Fruit fly (Drosophila melanogaster): ENCODE measurements around the gene Cox10.

Gene Cox10

dm6 chr2L:10381890-10382450 lies 50.7 kb downstream of the Cox10 start, which contains the start of gene CG5096 (continued):
- TF ChIP-seq dac (GFP tag; optimal IDR thresholded peaks at IDR 0.05) (no peak), CG8632 (GFP tag; optimal IDR thresholded peaks at IDR 0.05) (peak; percentile 69), CG15336 (GFP tag; IDR thresholded peaks at IDR 0.05) (peak; percentile 67), CG6854 (GFP tag; optimal IDR thresholded peaks at IDR 0.05) (no peak), fd59A (GFP tag; optimal IDR thresholded peaks at IDR 0.05) (no peak), CG8319 (GFP tag; optimal IDR thresholded peaks at IDR 0.05) (peak; percentile 36), lz (GFP tag; optimal IDR thresholded peaks at IDR 0.05) (peak; percentile 66), CG1621 (tag; optimal IDR thresholded peaks at IDR 0.05) (no peak), Eip78C (GFP tag) (peak; percentile 92), Hr4 (GFP tag; optimal IDR thresholded peaks at IDR 0.05) (peak; percentile 54), CG11294 (GFP tag; IDR thresholded peaks at IDR 0.05) (no peak), CG34406 (GFP tag; optimal IDR thresholded peaks at IDR 0.05) (peak; percentile 73), CG6792 (GFP tag; optimal IDR thresholded peaks at IDR 0.05) (peak; percentile 69), CG16779 (tag; optimal IDR thresholded peaks at IDR 0.05) (no peak), acj6 (GFP tag; optimal IDR thresholded peaks at IDR 0.05) (peak; percentile 60), esn (GFP tag; optimal IDR thresholded peaks at IDR 0.05) (peak; percentile 81), cyc (GFP tag; optimal IDR thresholded peaks at IDR 0.05) (peak; percentile 64), spab (GFP tag; optimal IDR thresholded peaks at IDR 0.05) (no peak), CG3919 (GFP tag; optimal IDR thresholded peaks at IDR 0.05) (no peak), Smox (GFP tag; optimal IDR thresholded peaks at IDR 0.05) (no peak), CG10669 (GFP tag; optimal IDR thresholded peaks at IDR 0.05) (peak; percentile 51), CG7368 (GFP tag; optimal IDR thresholded peaks at IDR 0.05) (peak; percentile 51)

All from whole organism, prepupa.